Fruit fly (Drosophila melanogaster): ENCODE measurements around the gene CG31517.

- no peak for TF ChIP-seq CG2875 (GFP tag; optimal IDR thresholded peaks at IDR 0.05)
- TF ChIP-seq chinmo (GFP tag; IDR thresholded peaks at IDR 0.05; ENCODE audit: partially characterized antibody): peak; percentile 81; the same call in 3 of the 4 replicates
- no peak for TF ChIP-seq otp (GFP tag; IDR thresholded peaks at IDR 0.05)
- TF ChIP-seq CG12071 (GFP tag; optimal IDR thresholded peaks at IDR 0.05): no peak
- TF ChIP-seq gcm (GFP tag; optimal IDR thresholded peaks at IDR 0.05): no peak
Measured at dm6 chr3R:13998595-13998994, 50.4 kb downstream of the CG31517 start.

Measured in whole organism, embryonic.